Fruit fly (Drosophila melanogaster): ENCODE results near the gene Nepl14.

DNA sequence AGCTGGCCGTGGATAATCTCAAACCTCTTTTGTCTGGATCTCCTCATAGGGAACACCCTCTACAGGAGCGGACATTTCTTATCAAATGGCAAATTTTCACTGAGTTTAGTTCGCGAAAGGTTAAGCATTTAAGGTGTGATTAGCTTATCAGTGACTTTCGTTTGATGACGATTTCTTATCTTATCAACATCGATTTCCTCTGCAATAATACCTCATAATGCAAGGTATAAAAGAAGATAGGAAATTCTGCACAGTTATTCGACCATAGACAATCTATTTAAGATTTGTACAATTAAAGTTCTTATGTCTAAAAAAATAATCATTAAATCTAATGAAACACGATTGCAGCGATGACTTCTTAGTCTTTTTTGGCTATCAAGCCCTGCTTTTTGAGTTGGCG is 29.8 kb downstream of the Nepl14 start, which contains the start of gene Takl2:
- TF ChIP-seq br (GFP tag; optimal IDR thresholded peaks at IDR 0.05) (no peak), fru (GFP tag; optimal IDR thresholded peaks at IDR 0.05) (no peak), CG32264 (GFP tag; optimal IDR thresholded peaks at IDR 0.05) (no peak), Dfd (GFP tag; optimal IDR thresholded peaks at IDR 0.05) (no peak), Sp1 (GFP tag; optimal IDR thresholded peaks at IDR 0.05) (no peak), Abd-B (GFP tag; optimal IDR thresholded peaks at IDR 0.05) (no peak), usp (GFP tag; optimal IDR thresholded peaks at IDR 0.05) (no peak), dl (GFP tag; optimal IDR thresholded peaks at IDR 0.05; ENCODE audit: insufficient read depth in 1 of 2, partially characterized antibody in 2 of 2) (no peak), psq (GFP tag; optimal IDR thresholded peaks at IDR 0.05) (no peak)
